Worm (Caenorhabditis elegans): ENCODE results near the gene sun-1.
A peak's percentile ranks its signal among the peaks of the same experiment; 100 is the strongest.

sun-1 gene

ce11 chrV:13154225-13154624 is 39.1 kb downstream of the sun-1 start:
- peak; percentile 82 for TF ChIP-seq unc-55 (GFP tag; optimal IDR thresholded peaks at IDR 0.05)
- TF ChIP-seq gmeb-2 (tag; optimal IDR thresholded peaks at IDR 0.05) = no peak

DNA sequence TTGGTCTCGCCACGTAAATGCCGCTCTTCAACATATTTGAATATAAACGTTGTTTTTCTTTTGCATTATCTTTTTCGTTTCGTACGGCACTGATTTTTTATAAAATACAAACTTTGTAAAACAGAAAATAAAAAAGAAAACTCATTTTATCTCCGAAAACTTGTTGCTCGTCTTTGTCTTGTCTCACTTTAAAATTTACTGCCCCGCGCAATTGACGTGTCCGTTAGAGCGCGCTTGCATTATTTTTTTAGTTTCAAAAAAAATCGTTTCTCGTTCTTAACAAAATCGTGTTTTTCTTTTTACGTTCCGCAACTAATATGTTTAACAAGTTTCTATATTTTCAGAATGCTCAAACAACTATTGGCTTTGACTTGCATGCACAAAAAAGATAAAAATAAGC is 40.8 kb downstream of the sun-1 start, which contains the start of gene noca-1:
TSS of gene noca-1 (plus strand) at position 345 of the 400 bp plus-strand sequence.
- TF ChIP-seq pha-4 (tag; optimal IDR thresholded peaks at IDR 0.05) (no peak), tbx-2 (tag; optimal IDR thresholded peaks at IDR 0.05) (no peak), dmd-4 (tag; optimal IDR thresholded peaks at IDR 0.05; ENCODE audit: borderline replicate concordance) (no peak), sox-2 (GFP tag; IDR thresholded peaks at IDR 0.05) (no peak), tbx-7 (tag; optimal IDR thresholded peaks at IDR 0.05) (no peak), zip-5 (tag; optimal IDR thresholded peaks at IDR 0.05) (no peak), fkh-10 (GFP tag; optimal IDR thresholded peaks at IDR 0.05) (no peak)
